Fruit fly (Drosophila melanogaster): ENCODE data around the gene Oga.

Oga gene

DNA sequence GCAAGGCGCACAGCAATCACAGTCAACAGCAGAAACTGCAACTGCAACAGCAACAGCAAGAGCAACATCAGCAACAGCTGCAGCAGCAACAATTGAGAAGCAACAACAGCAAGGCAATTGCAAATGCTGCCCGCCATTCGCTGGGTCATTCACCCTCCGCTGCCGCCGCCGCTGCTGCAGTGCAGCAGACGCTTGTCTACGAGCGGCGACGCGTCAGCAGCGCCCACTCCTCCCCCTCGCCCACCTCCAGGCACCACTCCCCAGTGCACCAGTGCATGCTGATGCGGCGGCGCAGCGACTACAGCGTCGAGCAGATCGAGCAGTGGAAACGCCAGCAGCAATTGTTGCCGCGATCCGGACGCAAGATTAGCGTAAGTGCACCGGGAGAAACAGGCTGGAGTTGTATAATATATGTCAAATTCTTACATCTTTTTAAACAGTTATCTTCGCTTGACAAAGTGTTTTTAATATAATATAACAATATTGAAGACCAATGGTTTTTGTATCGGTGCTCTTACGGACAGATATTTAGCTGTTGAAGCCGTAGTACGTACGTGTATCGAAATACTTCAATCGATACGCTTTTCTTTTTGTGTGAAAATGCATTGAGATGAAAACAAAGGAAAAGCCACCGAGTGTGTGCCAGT, 13.1 kb upstream of the Oga start (continued):
- TF ChIP-seq tin (GFP tag; optimal IDR thresholded peaks at IDR 0.05) (peak; percentile 15), Oli (tag; optimal IDR thresholded peaks at IDR 0.05) (peak; percentile 49), Sox100B (GFP tag; optimal IDR thresholded peaks at IDR 0.05) (peak; percentile 58), prd (optimal IDR thresholded peaks at IDR 0.05) (no peak), prd (GFP tag; IDR thresholded peaks at IDR 0.05) (peak; percentile 21; the same call in 1 of the 3 replicates), CG6854 (GFP tag; optimal IDR thresholded peaks at IDR 0.05) (no peak), rib (GFP tag; IDR thresholded peaks at IDR 0.05) (no peak), aop (GFP tag; IDR thresholded peaks at IDR 0.05) (no peak), CG7372 (GFP tag; IDR thresholded peaks at IDR 0.05) (no peak), CG3847 (GFP tag; IDR thresholded peaks at IDR 0.05) (no peak), zf30C (GFP tag; optimal IDR thresholded peaks at IDR 0.05) (peak; percentile 37), Dll (GFP tag; IDR thresholded peaks at IDR 0.05; ENCODE audit: partially characterized antibody) (no peak), CG10209 (GFP tag; optimal IDR thresholded peaks at IDR 0.05) (no peak), CG17612 (GFP tag; IDR thresholded peaks at IDR 0.05) (no peak), CHES-1-like (GFP tag; optimal IDR thresholded peaks at IDR 0.05) (no peak), Opbp (GFP tag; IDR thresholded peaks at IDR 0.05; ENCODE audit: partially characterized antibody) (no peak; the same call in 2 of the 3 replicates), E2f1 (GFP tag; IDR thresholded peaks at IDR 0.05) (peak; percentile 43; the same call in 1 of the 2 replicates), bowl (GFP tag; IDR thresholded peaks at IDR 0.05) (no peak), CG13624 (GFP tag; optimal IDR thresholded peaks at IDR 0.05) (no peak), gce (GFP tag; IDR thresholded peaks at IDR 0.05) (peak; percentile 68; the same call in 2 of the 3 replicates), Jarid2 (GFP tag; optimal IDR thresholded peaks at IDR 0.05) (no peak), MESR4 (GFP tag; optimal IDR thresholded peaks at IDR 0.05) (no peak), Camta (GFP tag; optimal IDR thresholded peaks at IDR 0.05) (no peak), pita (GFP tag; optimal IDR thresholded peaks at IDR 0.05) (no peak), Adf1 (GFP tag; IDR thresholded peaks at IDR 0.05) (peak; percentile 45), CG17912 (GFP tag; optimal IDR thresholded peaks at IDR 0.05) (no peak), CG8281 (tag; optimal IDR thresholded peaks at IDR 0.05) (peak; percentile 5), yki (optimal IDR thresholded peaks at IDR 0.05) (no peak), tup (GFP tag; optimal IDR thresholded peaks at IDR 0.05) (peak; percentile 9), D19A (tag; optimal IDR thresholded peaks at IDR 0.05) (peak; percentile 49), CG31365 (tag; optimal IDR thresholded peaks at IDR 0.05) (no peak), CG12659 (GFP tag; optimal IDR thresholded peaks at IDR 0.05) (peak; percentile 24), zfh2 (GFP tag; optimal IDR thresholded peaks at IDR 0.05) (no peak), NC2α (GFP tag; optimal IDR thresholded peaks at IDR 0.05) (no peak), Atf6 (GFP tag; IDR thresholded peaks at IDR 0.05) (no peak), Dad (GFP tag; optimal IDR thresholded peaks at IDR 0.05) (no peak), CG18619 (GFP tag; optimal IDR thresholded peaks at IDR 0.05) (no peak), Hey (tag; optimal IDR thresholded peaks at IDR 0.05) (no peak), CG13775 (GFP tag; optimal IDR thresholded peaks at IDR 0.05) (peak; percentile 29), ato (GFP tag; IDR thresholded peaks at IDR 0.05; ENCODE audit: partially characterized antibody) (no peak), CG31388 (GFP tag; optimal IDR thresholded peaks at IDR 0.05) (no peak), CG18011 (GFP tag; optimal IDR thresholded peaks at IDR 0.05) (no peak), peb (GFP tag; IDR thresholded peaks at IDR 0.05) (no peak), repo (GFP tag; optimal IDR thresholded peaks at IDR 0.05) (no peak), CG2875 (GFP tag; optimal IDR thresholded peaks at IDR 0.05) (peak; percentile 62), CG3995 (GFP tag; optimal IDR thresholded peaks at IDR 0.05) (no peak), nau (GFP tag; optimal IDR thresholded peaks at IDR 0.05) (peak; percentile 58), abd-A (tag; optimal IDR thresholded peaks at IDR 0.05) (no peak), CG9876 (GFP tag; optimal IDR thresholded peaks at IDR 0.05) (no peak), Kr (GFP tag; optimal IDR thresholded peaks at IDR 0.05) (no peak), Hr51 (GFP tag; optimal IDR thresholded peaks at IDR 0.05) (no peak)
